Fruit fly (Drosophila melanogaster) S2 (cell line): ENCODE results near the gene Lmpt.

Experiments used
- CG8478 ChIP-seq: fragments of >200 bp; optimal IDR thresholded peaks from 2 replicates; lab custom pipeline; 2018
- CTCF ChIP-seq, 2 experiments: fragments of >200 bp; optimal IDR thresholded peaks; 2 replicates each; lab custom pipeline; 2018

DNA sequence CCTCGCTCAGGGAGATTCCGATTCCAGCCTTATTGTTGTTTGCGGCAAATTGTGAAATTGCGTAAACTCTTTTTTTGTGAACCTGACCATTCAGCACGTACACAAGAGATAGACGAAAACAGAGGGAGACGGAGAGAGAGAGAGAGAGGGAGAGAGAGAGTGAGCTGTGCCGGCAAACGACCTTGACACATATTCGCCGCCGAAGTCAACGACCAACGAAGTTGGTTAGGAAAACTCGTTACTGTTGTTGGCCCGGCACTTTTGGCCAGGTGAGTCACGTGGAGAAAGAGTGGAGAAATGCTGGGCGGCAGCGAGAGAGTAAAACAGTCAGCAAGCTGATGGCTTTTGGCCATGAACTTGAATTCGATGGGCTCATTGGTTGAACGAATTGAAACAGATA is 35.1 kb upstream of the Lmpt start:
- no peak for TF ChIP-seq CG8478 (lab: Kevin White, UChicago)
- no peak for TF ChIP-seq CTCF (optimal IDR thresholded peaks at IDR 0.05; lab: Kevin White, UChicago)
